Worm (Caenorhabditis elegans) whole organism, L2 larva: ENCODE measurements around the gene F08F3.1.

ENCODE experiments used
- C34F6.9 ChIP-seq: fragments of 150-350 bp; optimal IDR thresholded peaks from 2 replicates; lab custom pipeline; 2014; ENCODE audit warnings: missing biosample characterization, missing genetic modification characterization
- R02D3.7 ChIP-seq: fragments of 150-350 bp; optimal IDR thresholded peaks from 2 replicates; lab custom pipeline; 2014; ENCODE audit warnings: missing biosample characterization, missing genetic modification characterization
- Y55F3AM.14 ChIP-seq: fragments of 200-800 bp; sonication (Bioruptor generic); optimal IDR thresholded peaks from 2 replicates; lab custom pipeline; 2018; ENCODE audit warnings: mild to moderate bottlenecking, missing genetic modification characterization, missing compliant biosample characterization
- ZK546.5 ChIP-seq: sonication (generic microtip); optimal IDR thresholded peaks from 2 replicates; lab custom pipeline; 2017; ENCODE audit warnings: missing biosample characterization, missing genetic modification characterization
- blmp-1 ChIP-seq: sonication (generic microtip); optimal IDR thresholded peaks from 2 replicates; lab custom pipeline; 2017; ENCODE audit warnings: missing genetic modification characterization, mild to moderate bottlenecking, missing compliant biosample characterization, antibody characterized with exemption, moderate library complexity; ENCODE audit not compliant: insufficient read depth
- ceh-82 ChIP-seq: fragments of 150-350 bp; optimal IDR thresholded peaks from 2 replicates; lab custom pipeline; 2014; ENCODE audit warnings: missing biosample characterization, missing genetic modification characterization
- crh-2 ChIP-seq: sonication (generic microtip); optimal IDR thresholded peaks from 2 replicates; lab custom pipeline; 2017; ENCODE audit warnings: missing biosample characterization, missing genetic modification characterization
- dmd-4 ChIP-seq: sonication (generic microtip); optimal IDR thresholded peaks from 2 replicates; lab custom pipeline; 2017; ENCODE audit warnings: missing biosample characterization, missing genetic modification characterization
- elt-1 ChIP-seq: fragments of 150-350 bp; optimal IDR thresholded peaks from 2 replicates; lab custom pipeline; 2014; ENCODE audit warnings: missing biosample characterization, missing genetic modification characterization
- fos-1 ChIP-seq: fragments of 150-350 bp; optimal IDR thresholded peaks from 2 replicates; lab custom pipeline; 2014; ENCODE audit warnings: missing biosample characterization, missing genetic modification characterization
- lin-11 ChIP-seq: fragments of 150-350 bp; sonication (generic microtip); optimal IDR thresholded peaks from 2 replicates; lab custom pipeline; 2014; ENCODE audit warnings: missing biosample characterization, missing genetic modification characterization, inconsistent platforms, mixed read lengths
- lin-13 ChIP-seq: fragments of 150-350 bp; optimal IDR thresholded peaks from 2 replicates; lab custom pipeline; 2014; ENCODE audit warnings: missing biosample characterization, missing genetic modification reagents, missing genetic modification characterization
- lin-39 ChIP-seq: fragments of 150-350 bp; optimal IDR thresholded peaks from 2 replicates; lab custom pipeline; 2014; ENCODE audit warnings: missing biosample characterization, missing genetic modification reagents, missing genetic modification characterization
- lsy-2 ChIP-seq, 2 experiments: fragments of 150-350 bp in 1 of 2; sonication (generic microtip) in 1 of 2; optimal IDR thresholded peaks; 2 replicates each; lab custom pipeline; 2014 to 2017; ENCODE audit warnings: missing biosample characterization in 2 of 2, missing genetic modification characterization in 2 of 2
- mab-5 ChIP-seq: fragments of 150-350 bp; optimal IDR thresholded peaks from 2 replicates; lab custom pipeline; 2014; ENCODE audit warnings: missing biosample characterization, missing genetic modification characterization
- mdl-1 ChIP-seq, 2 experiments: fragments of 150-350 bp in 1 of 2; sonication (generic microtip) in 1 of 2; optimal IDR thresholded peaks; 2 replicates each; lab custom pipeline; 2017; ENCODE audit warnings: missing biosample characterization in 2 of 2, missing genetic modification characterization in 2 of 2
- nhr-12 ChIP-seq: fragments of 150-350 bp; optimal IDR thresholded peaks from 2 replicates; lab custom pipeline; 2014; ENCODE audit warnings: missing biosample characterization, missing genetic modification characterization
- nhr-129 ChIP-seq: fragments of 150-350 bp; optimal IDR thresholded peaks from 2 replicates; lab custom pipeline; 2014; ENCODE audit warnings: missing biosample characterization, missing genetic modification characterization
- nhr-21 ChIP-seq: fragments of 150-350 bp; optimal IDR thresholded peaks from 2 replicates; lab custom pipeline; 2014; ENCODE audit warnings: missing biosample characterization, missing genetic modification characterization
- nhr-23 ChIP-seq: fragments of 150-350 bp; optimal IDR thresholded peaks from 2 replicates; lab custom pipeline; 2014; ENCODE audit warnings: missing biosample characterization, missing genetic modification reagents, missing genetic modification characterization
- nhr-237 ChIP-seq: fragments of 150-350 bp; optimal IDR thresholded peaks from 2 replicates; lab custom pipeline; 2014; ENCODE audit warnings: missing biosample characterization, missing genetic modification characterization
- nhr-25 ChIP-seq: fragments of 150-350 bp; sonication (generic microtip); optimal IDR thresholded peaks from 3 replicates; lab custom pipeline; 2014; ENCODE audit warnings: missing biosample characterization, missing genetic modification characterization
- nhr-6 ChIP-seq: fragments of 150-350 bp; optimal IDR thresholded peaks from 2 replicates; lab custom pipeline; 2014; ENCODE audit warnings: missing biosample characterization, missing genetic modification characterization
- nhr-77 ChIP-seq: fragments of 150-350 bp; optimal IDR thresholded peaks from 2 replicates; lab custom pipeline; 2014; ENCODE audit warnings: missing biosample characterization, missing genetic modification characterization
- peb-1 ChIP-seq: fragments of 150-350 bp; optimal IDR thresholded peaks from 2 replicates; lab custom pipeline; 2014; ENCODE audit warnings: missing biosample characterization, missing genetic modification characterization
- sem-4 ChIP-seq: fragments of 150-350 bp; optimal IDR thresholded peaks from 2 replicates; lab custom pipeline; 2014; ENCODE audit warnings: missing biosample characterization, missing genetic modification reagents, missing genetic modification characterization
- sma-3 ChIP-seq: sonication (generic microtip); optimal IDR thresholded peaks from 2 replicates; lab custom pipeline; 2016; ENCODE audit warnings: missing genetic modification reagents, missing genetic modification characterization, missing compliant biosample characterization
- sma-9 ChIP-seq, 2 experiments: fragments of 150-350 bp in 1 of 2; sonication (generic microtip) in 1 of 2; optimal IDR thresholded peaks; 2 replicates each; lab custom pipeline; 2014 to 2016; ENCODE audit warnings: missing genetic modification characterization in 2 of 2, mild to moderate bottlenecking in 1 of 2, missing biosample characterization in 1 of 2, missing compliant biosample characterization in 1 of 2, missing genetic modification reagents in 1 of 2, moderate library complexity in 1 of 2
- unc-39 ChIP-seq: fragments of 150-350 bp; optimal IDR thresholded peaks from 2 replicates; lab custom pipeline; 2014; ENCODE audit warnings: missing biosample characterization, missing genetic modification characterization
- unc-55 ChIP-seq: fragments of 150-350 bp; sonication (generic microtip); optimal IDR thresholded peaks from 3 replicates; lab custom pipeline; 2014; ENCODE audit warnings: missing biosample characterization, missing genetic modification reagents, missing genetic modification characterization
- unc-62 ChIP-seq: fragments of 150-350 bp; optimal IDR thresholded peaks from 2 replicates; lab custom pipeline; 2014; ENCODE audit warnings: missing biosample characterization, missing genetic modification reagents, missing genetic modification characterization
- zag-1 ChIP-seq: fragments of 150-350 bp; optimal IDR thresholded peaks from 2 replicates; lab custom pipeline; 2014; ENCODE audit warnings: missing biosample characterization, missing genetic modification characterization
- ztf-1 ChIP-seq: fragments of 200-800 bp; sonication (Bioruptor generic); conservative IDR thresholded peaks from 2 replicates; pipeline ENCODE4 v1.3.6; 2022; ENCODE audit warnings: missing genetic modification characterization, missing compliant biosample characterization
- ztf-11 ChIP-seq: sonication (generic microtip); optimal IDR thresholded peaks from 2 replicates; lab custom pipeline; 2017; ENCODE audit warnings: missing biosample characterization, missing genetic modification characterization
- ztf-4 ChIP-seq: fragments of 150-350 bp; optimal IDR thresholded peaks from 2 replicates; lab custom pipeline; 2014; ENCODE audit warnings: missing biosample characterization, missing genetic modification characterization

Gene F08F3.1

ce11 chrV:5445839-5446238 is at the start of gene F08F3.1:
Gene F08F3.1 (plus strand): TSS chrV:5446139.
- no peak for TF ChIP-seq lin-13 (GFP tag; lab: Kevin White, UChicago)
- no peak for TF ChIP-seq ztf-11
- no peak for TF ChIP-seq ztf-1 (GFP tag; lab: Robert Waterston, UW)

DNA sequence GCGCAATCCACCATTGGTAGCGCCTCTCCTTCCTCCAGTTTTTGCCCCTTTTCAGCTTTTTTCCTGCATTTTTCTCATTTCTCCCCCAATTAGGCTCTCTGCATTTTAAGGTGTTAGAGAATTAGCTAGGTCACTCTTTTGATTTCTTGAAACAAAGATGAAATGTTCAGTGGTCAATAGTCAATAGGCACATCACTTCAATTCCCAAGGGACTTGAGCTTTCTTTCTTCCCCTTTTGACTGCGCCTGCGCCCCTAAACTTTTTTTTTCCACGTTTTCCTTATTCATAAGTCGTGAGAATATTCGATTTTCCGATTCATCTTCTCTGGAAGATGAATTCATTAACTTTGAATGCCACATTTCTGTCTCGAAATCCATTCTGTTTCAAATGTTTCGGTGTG is 42.0 kb upstream of the F08F3.1 start:
- TF ChIP-seq peb-1 (tag; lab: Kevin White, UChicago) (no peak), Y55F3AM.14 (GFP tag; lab: Kevin White, UChicago) (peak; percentile 77)

DNA sequence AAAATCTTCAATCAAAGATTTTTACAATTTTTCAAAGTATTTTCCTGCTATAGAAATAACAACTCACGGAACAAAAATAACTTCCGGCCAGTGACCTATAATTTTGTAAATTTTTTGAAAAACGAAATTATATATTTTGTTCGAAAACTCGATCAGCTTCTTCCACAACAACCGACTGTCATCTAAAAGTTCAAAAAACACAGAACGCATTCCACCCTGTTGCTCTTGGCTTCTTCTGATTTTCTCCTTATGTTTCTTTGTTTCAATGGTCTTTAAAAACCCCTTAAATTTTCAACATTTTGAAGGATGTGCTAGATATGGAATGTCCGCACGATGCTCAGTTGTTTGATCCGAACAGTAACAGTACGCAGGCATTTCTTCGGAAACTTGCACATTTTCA is 40.9 kb upstream of the F08F3.1 start, which contains the start of gene dmsr-7:
dmsr-7 (plus strand) TSS at position 301 of the 400 bp plus-strand sequence.
- no peak for TF ChIP-seq ceh-82
- TF ChIP-seq nhr-129, result no peak
- no peak for TF ChIP-seq lsy-2 (tag; optimal IDR thresholded peaks at IDR 0.05; lab: Kevin White, UChicago)

ce11 chrV:5408223-5408622 is 37.7 kb upstream of the F08F3.1 start, which contains the start of gene C25A6.1:
Gene C25A6.1 (plus strand): TSS chrV:5408523.
- TF ChIP-seq blmp-1 (tag; lab: Kevin White, UChicago) (no peak), unc-55 (GFP tag; lab: Kevin White, UChicago) (no peak), lin-11 (tag; lab: Kevin White, UChicago) (no peak), C34F6.9 (tag; lab: Kevin White, UChicago) (no peak), lin-39 (tag; lab: Kevin White, UChicago) (no peak), R02D3.7 (tag; lab: Kevin White, UChicago) (no peak), nhr-21 (no peak), mab-5 (tag; lab: Kevin White, UChicago) (no peak), nhr-23 (tag; lab: Kevin White, UChicago) (no peak), ZK546.5 (tag; lab: Kevin White, UChicago) (no peak), nhr-6 (tag; lab: Kevin White, UChicago) (no peak), fos-1 (tag; lab: Kevin White, UChicago) (no peak), ceh-82 (no peak), elt-1 (tag; lab: Kevin White, UChicago) (no peak)
- TF ChIP-seq, all 48 proteins: peak for 0

DNA sequence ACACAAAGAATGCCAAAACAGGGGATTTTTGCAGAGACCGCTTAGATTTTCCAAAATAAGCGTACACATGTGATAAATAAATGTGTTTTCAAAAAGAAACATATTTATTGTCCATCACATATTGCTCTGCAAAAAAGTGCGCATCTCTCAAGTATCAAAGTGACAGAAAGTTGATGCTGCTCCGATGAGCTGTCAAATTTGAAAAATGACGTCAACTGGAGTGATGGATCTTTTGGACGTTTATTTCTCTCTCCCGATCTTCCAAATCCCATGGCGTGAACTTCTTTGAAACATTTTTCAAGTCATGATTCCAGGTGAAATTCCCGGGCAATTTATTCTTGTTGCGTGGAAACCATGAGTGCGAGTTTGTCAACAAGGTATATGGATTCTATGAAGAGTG is 37.0 kb upstream of the F08F3.1 start:
- no peak for TF ChIP-seq dmd-4
- no peak for TF ChIP-seq R02D3.7 (tag; lab: Kevin White, UChicago)
- no peak for TF ChIP-seq ZK546.5 (tag; lab: Kevin White, UChicago)
- TF ChIP-seq zag-1 (tag; lab: Kevin White, UChicago), result no peak
- TF ChIP-seq crh-2 (tag; lab: Kevin White, UChicago), result no peak
- no peak for TF ChIP-seq nhr-25 (tag; lab: Kevin White, UChicago)
- no peak for TF ChIP-seq ceh-82
- TF ChIP-seq unc-62 (GFP tag; lab: Kevin White, UChicago), result peak; percentile 56
- no peak for TF ChIP-seq lin-11 (tag; lab: Kevin White, UChicago)
- TF ChIP-seq fos-1 (tag; lab: Kevin White, UChicago), result no peak
- no peak for TF ChIP-seq nhr-23 (tag; lab: Kevin White, UChicago)
- TF ChIP-seq blmp-1 (tag; lab: Kevin White, UChicago), result no peak
- no peak for TF ChIP-seq sma-3 (GFP tag; lab: Kevin White, UChicago)
- TF ChIP-seq nhr-12, result no peak
- no peak for TF ChIP-seq nhr-21
- no peak for TF ChIP-seq unc-55 (GFP tag; lab: Kevin White, UChicago)
- no peak for TF ChIP-seq sem-4 (tag; lab: Kevin White, UChicago)
- no peak for TF ChIP-seq ztf-4 (tag; lab: Kevin White, UChicago)
- TF ChIP-seq mab-5 (tag; lab: Kevin White, UChicago), result no peak
- no peak for TF ChIP-seq sma-9 (GFP tag; optimal IDR thresholded peaks at IDR 0.05; lab: Kevin White, UChicago)
- TF ChIP-seq sma-9 (tag; optimal IDR thresholded peaks at IDR 0.05; lab: Kevin White, UChicago), result no peak
- TF ChIP-seq mdl-1 (tag; optimal IDR thresholded peaks at IDR 0.05; lab: Kevin White, UChicago), result no peak
- TF ChIP-seq nhr-77, result no peak
- peak; percentile 94 for TF ChIP-seq Y55F3AM.14 (GFP tag; lab: Kevin White, UChicago)
- TF ChIP-seq lsy-2 (tag; optimal IDR thresholded peaks at IDR 0.05; lab: Kevin White, UChicago), result peak in 1 of 2 experiments; percentile 15
- TF ChIP-seq unc-39 (tag; lab: Kevin White, UChicago), result no peak
- no peak for TF ChIP-seq peb-1 (tag; lab: Kevin White, UChicago)
- no peak for TF ChIP-seq nhr-237
